Fruit fly (Drosophila melanogaster) whole organism, prepupa: Measurements from ENCODE around the gene Pak.

ENCODE experiments used
- CG11902 ChIP-seq: fragments of 200-800 bp; sonication (Bioruptor generic); optimal IDR thresholded peaks from 3 replicates; lab custom pipeline; 2016; ENCODE audit warnings: missing biosample characterization, missing genetic modification characterization
- CG3919 ChIP-seq: fragments of 200-800 bp; sonication (Bioruptor generic); optimal IDR thresholded peaks from 3 replicates; lab custom pipeline; 2016; ENCODE audit warnings: missing biosample characterization, missing genetic modification characterization
- CG6163 ChIP-seq: fragments of 200-800 bp; sonication (Bioruptor generic); IDR thresholded peaks from 3 replicates; pipeline ENCODE4 v1.3.6; 2022; ENCODE audit warnings: missing biosample characterization, missing genetic modification characterization
- CG6854 ChIP-seq: fragments of 200-800 bp; sonication (Bioruptor generic); optimal IDR thresholded peaks from 2 replicates; lab custom pipeline; 2017; ENCODE audit warnings: missing biosample characterization, mild to moderate bottlenecking, missing genetic modification characterization
- Lpt ChIP-seq: fragments of 200-800 bp; sonication (Bioruptor generic); optimal IDR thresholded peaks from 3 replicates; lab custom pipeline; 2016; ENCODE audit warnings: missing biosample characterization, missing genetic modification characterization
- OdsH ChIP-seq: fragments of 200-800 bp; sonication (Bioruptor generic); optimal IDR thresholded peaks from 3 replicates; lab custom pipeline; 2016; ENCODE audit warnings: missing biosample characterization, missing genetic modification characterization

DNA sequence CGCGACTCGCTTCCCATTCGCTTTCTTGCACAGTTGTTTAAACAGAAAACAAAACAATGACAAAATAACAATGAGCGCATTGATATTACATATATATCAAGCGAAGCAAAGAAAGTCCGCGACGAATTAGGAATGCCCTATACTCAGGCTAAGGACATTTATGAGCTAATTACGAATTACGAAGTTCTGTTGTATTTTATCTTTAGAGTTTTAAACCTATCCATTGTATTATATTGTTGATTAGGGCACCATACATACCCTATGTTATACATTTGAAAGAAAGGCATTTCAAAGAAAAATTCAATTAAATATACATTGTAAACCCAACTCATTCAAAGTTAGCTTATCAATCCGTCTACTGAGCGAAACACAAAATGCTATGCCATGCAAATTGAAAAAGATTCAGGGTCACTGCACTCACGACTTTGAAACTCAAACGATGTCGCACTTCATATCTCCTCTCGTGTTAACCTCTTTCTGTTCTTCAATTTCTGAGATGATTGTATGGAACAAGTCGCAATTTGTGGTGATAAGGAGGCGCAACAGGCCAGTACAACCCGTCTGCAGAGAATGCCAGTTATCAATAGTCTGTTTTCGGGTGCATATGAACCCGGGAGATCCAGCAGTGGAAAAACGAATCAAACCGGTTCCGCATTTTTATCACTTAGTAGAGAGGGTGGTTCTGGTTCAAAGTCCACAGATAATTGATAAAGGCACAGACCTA lies 45.0 kb downstream of the Pak start:
- no peak for TF ChIP-seq CG6854
- TF ChIP-seq Lpt (GFP tag; lab: Kevin White, UChicago) = no peak
- peak; percentile 61 for TF ChIP-seq CG11902
- peak; percentile 48 for TF ChIP-seq OdsH (GFP tag; lab: Kevin White, UChicago)
- TF ChIP-seq CG3919 (GFP tag; lab: Kevin White, UChicago) = no peak
- no peak for TF ChIP-seq CG6163
